Fruit fly (Drosophila melanogaster): Measurements from ENCODE around the gene CG34133.

DNA sequence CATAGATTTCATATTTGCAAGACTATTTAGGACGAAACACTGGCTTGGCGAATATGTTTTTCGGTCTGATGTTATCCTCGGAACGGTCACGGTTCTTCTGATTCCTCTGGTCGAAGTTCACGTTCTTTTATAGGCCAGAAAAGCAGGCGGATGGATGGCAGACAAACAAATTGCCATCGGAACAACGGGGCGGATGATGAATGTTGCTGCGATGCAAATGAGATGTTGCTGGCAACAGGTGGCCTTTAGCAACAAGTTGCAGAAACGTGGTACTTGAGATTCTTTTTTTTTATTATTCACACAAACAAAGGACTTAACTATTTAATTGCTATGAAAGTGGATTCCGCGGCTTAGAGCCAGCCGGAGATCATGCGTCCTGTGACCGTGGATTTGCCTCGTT is 45.1 kb downstream of the CG34133 start, which contains the start of gene Capa:
- TF ChIP-seq CG8478 (optimal IDR thresholded peaks at IDR 0.05), result no peak
- no peak for TF ChIP-seq slou (GFP tag; optimal IDR thresholded peaks at IDR 0.05)
- TF ChIP-seq corto (GFP tag; optimal IDR thresholded peaks at IDR 0.05), result no peak
